Worm (Caenorhabditis elegans) whole organism, L1 larva: ENCODE measurements around the gene ZK512.2.

Experiments used
- lin-39 ChIP-seq: fragments of 150-350 bp; optimal IDR thresholded peaks from 2 replicates; lab custom pipeline; 2014; ENCODE audit warnings: missing biosample characterization, missing genetic modification reagents, missing genetic modification characterization
- nhr-11 ChIP-seq: fragments of 150-350 bp; optimal IDR thresholded peaks from 2 replicates; lab custom pipeline; 2014; ENCODE audit warnings: missing biosample characterization, missing genetic modification characterization
- pag-3 ChIP-seq: sonication (generic microtip); optimal IDR thresholded peaks from 2 replicates; lab custom pipeline; 2017; ENCODE audit warnings: missing genetic modification characterization, mild to moderate bottlenecking, missing compliant biosample characterization, antibody characterized with exemption, borderline replicate concordance; ENCODE audit not compliant: insufficient read depth
- snpc-4 ChIP-seq: fragments of 150-350 bp; optimal IDR thresholded peaks from 2 replicates; lab custom pipeline; 2014; ENCODE audit warnings: missing biosample characterization, missing genetic modification characterization

DNA sequence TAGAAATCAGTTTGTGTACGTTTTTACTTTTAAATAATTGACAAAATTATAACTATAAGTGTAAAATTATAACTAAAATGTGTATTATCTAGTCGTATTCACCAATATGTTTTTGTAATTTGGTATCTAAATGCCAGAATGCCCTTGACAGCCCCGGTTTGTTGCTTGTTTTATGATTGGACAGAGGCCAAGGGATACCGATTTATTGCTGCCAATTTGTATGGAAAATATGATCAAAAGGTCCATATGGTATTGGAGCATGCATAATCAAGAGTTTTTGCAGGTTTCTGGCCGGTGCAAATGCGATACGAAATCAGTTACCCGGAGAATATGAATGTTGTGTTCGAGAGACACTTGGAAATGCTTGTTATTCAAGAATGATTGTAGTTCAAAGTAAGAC is 28.8 kb downstream of the ZK512.2 start:
- TF ChIP-seq pag-3, result no peak
- TF ChIP-seq nhr-11 (tag; lab: Kevin White, UChicago), result no peak
- TF ChIP-seq lin-39 (tag; lab: Kevin White, UChicago), result no peak
- no peak for TF ChIP-seq snpc-4 (tag; lab: Kevin White, UChicago)
